Fruit fly (Drosophila melanogaster): ENCODE measurements around the gene Pink1.

dm6 chrX:6679502-6679810 lies 4.1 kb upstream of the Pink1 start:
- TF ChIP-seq CG12605 (GFP tag; IDR thresholded peaks at IDR 0.05) (no peak), rn (GFP tag; IDR thresholded peaks at IDR 0.05) (no peak), gl (tag; optimal IDR thresholded peaks at IDR 0.05) (no peak), EcR (GFP tag; optimal IDR thresholded peaks at IDR 0.05) (peak; percentile 43), CG15710 (tag; optimal IDR thresholded peaks at IDR 0.05) (no peak), CG34367 (tag; optimal IDR thresholded peaks at IDR 0.05) (no peak), CG14655 (GFP tag; optimal IDR thresholded peaks at IDR 0.05) (no peak), Snoo (tag; optimal IDR thresholded peaks at IDR 0.05) (no peak), CG13204 (GFP tag; optimal IDR thresholded peaks at IDR 0.05) (no peak), CG32121 (GFP tag; IDR thresholded peaks at IDR 0.05) (no peak)
